Fruit fly (Drosophila melanogaster) whole organism, wandering third instar larva: Measurements from ENCODE around the gene Sbp2.
A peak's percentile ranks its signal among the peaks of the same experiment; 100 is the strongest.

Source experiments
- Abd-B ChIP-seq: fragments of >200 bp; optimal IDR thresholded peaks from 2 replicates; lab custom pipeline; 2017; ENCODE audit warnings: missing biosample characterization, missing genetic modification characterization
- CG32264 ChIP-seq: fragments of 200-800 bp; sonication (Bioruptor generic); optimal IDR thresholded peaks from 2 replicates; lab custom pipeline; 2016; ENCODE audit warnings: missing biosample characterization, missing genetic modification characterization
- CG9705 ChIP-seq: fragments of 200-800 bp; sonication (Bioruptor generic); optimal IDR thresholded peaks from 2 replicates; lab custom pipeline; 2018; ENCODE audit warnings: missing biosample characterization, mild to moderate bottlenecking, missing genetic modification characterization
- CrebA ChIP-seq: fragments of 200-800 bp; sonication (Bioruptor generic); optimal IDR thresholded peaks from 2 replicates; lab custom pipeline; 2016; ENCODE audit warnings: missing biosample characterization, mild to moderate bottlenecking, missing genetic modification characterization, borderline replicate concordance
- Dfd ChIP-seq: fragments of >200 bp; optimal IDR thresholded peaks from 2 replicates; lab custom pipeline; 2017; ENCODE audit warnings: missing biosample characterization, missing genetic modification characterization
- Dif ChIP-seq: fragments of 200-275, 200-300 bp; sonication (Bioruptor generic); optimal IDR thresholded peaks from 2 replicates; lab custom pipeline; 2018; ENCODE audit warnings: missing biosample characterization, missing genetic modification characterization; ENCODE audit not compliant: partially characterized antibody
- GATAd ChIP-seq: sonication (Bioruptor generic); optimal IDR thresholded peaks from 2 replicates; lab custom pipeline; 2016; ENCODE audit warnings: missing biosample characterization, missing genetic modification characterization
- HLH106 ChIP-seq: fragments of 200-800 bp; optimal IDR thresholded peaks from 3 replicates; lab custom pipeline; 2019; ENCODE audit warnings: missing biosample characterization, mild to moderate bottlenecking, missing genetic modification characterization, moderate library complexity
- Hnf4 ChIP-seq: fragments of 200-800 bp; sonication (Bioruptor generic); optimal IDR thresholded peaks from 2 replicates; lab custom pipeline; 2016; ENCODE audit warnings: missing biosample characterization, mild to moderate bottlenecking, missing genetic modification characterization
- Hr78 ChIP-seq: fragments of >200 bp; optimal IDR thresholded peaks from 2 replicates; lab custom pipeline; 2017; ENCODE audit warnings: missing biosample characterization, missing genetic modification characterization
- Hr83 ChIP-seq: fragments of 200-300 bp; sonication (Bioruptor generic); optimal IDR thresholded peaks from 2 replicates; lab custom pipeline; 2016; ENCODE audit warnings: missing biosample characterization, mild to moderate bottlenecking, missing genetic modification characterization, moderate library complexity; ENCODE audit not compliant: poor library complexity, severe bottlenecking
- Jra ChIP-seq: sonication (Bioruptor generic); optimal IDR thresholded peaks from 2 replicates; lab custom pipeline; 2016; ENCODE audit warnings: missing biosample characterization, missing genetic modification characterization
- Mio ChIP-seq: sonication (Bioruptor generic); optimal IDR thresholded peaks from 2 replicates; lab custom pipeline; 2016; ENCODE audit warnings: missing biosample characterization, missing genetic modification characterization
- Myc ChIP-seq: fragments of >200 bp; optimal IDR thresholded peaks from 2 replicates; lab custom pipeline; 2017
- N ChIP-seq: fragments of >200 bp; optimal IDR thresholded peaks from 2 replicates; lab custom pipeline; 2018; ENCODE audit warnings: missing biosample characterization, missing external identifiers, missing genetic modification characterization
- OdsH ChIP-seq: fragments of 200-800 bp; sonication (Bioruptor generic); optimal IDR thresholded peaks from 2 replicates; lab custom pipeline; 2016; ENCODE audit warnings: missing biosample characterization, mild to moderate bottlenecking, missing genetic modification characterization
- Rel ChIP-seq, 2 experiments: fragments of 200-800 bp; sonication (Bioruptor generic) in 1 of 2; optimal IDR thresholded peaks; 2 replicates in 1 of 2; 3 replicates in 1 of 2; lab custom pipeline; 2016 to 2019; ENCODE audit warnings: mild to moderate bottlenecking in 2 of 2, missing biosample characterization in 2 of 2, missing genetic modification characterization in 2 of 2, moderate library complexity in 1 of 2
- Sp1 ChIP-seq: fragments of 200-800 bp; sonication (Bioruptor generic); optimal IDR thresholded peaks from 3 replicates; lab custom pipeline; 2019; ENCODE audit warnings: missing biosample characterization, mild to moderate bottlenecking, missing genetic modification characterization, moderate library complexity
- Vsx2 ChIP-seq: fragments of 200-300, 225-300 bp; sonication (Bioruptor generic); optimal IDR thresholded peaks from 2 replicates; lab custom pipeline; 2018; ENCODE audit warnings: missing biosample characterization, missing genetic modification characterization; ENCODE audit not compliant: partially characterized antibody
- br ChIP-seq: fragments of 200-800 bp; sonication (Bioruptor generic); optimal IDR thresholded peaks from 2 replicates; lab custom pipeline; 2016; ENCODE audit warnings: missing biosample characterization, missing genetic modification characterization
- brk ChIP-seq: fragments of 200-800 bp; sonication (Bioruptor generic); optimal IDR thresholded peaks from 2 replicates; lab custom pipeline; 2016; ENCODE audit warnings: missing biosample characterization, mild to moderate bottlenecking, missing genetic modification characterization
- dl ChIP-seq, 2 experiments: fragments of 175-275, 200-275 bp in 1 of 2; fragments of 200-275 bp in 1 of 2; sonication (Bioruptor generic); optimal IDR thresholded peaks; lab custom pipeline; 2018; ENCODE audit warnings: mild to moderate bottlenecking in 2 of 2, missing biosample characterization in 2 of 2, missing genetic modification characterization in 2 of 2, moderate library complexity in 2 of 2; ENCODE audit not compliant: partially characterized antibody in 2 of 2, insufficient read depth in 1 of 2
- dmrt93B ChIP-seq: fragments of 200-800 bp; sonication (Bioruptor generic); optimal IDR thresholded peaks from 2 replicates; lab custom pipeline; 2018; ENCODE audit warnings: missing biosample characterization, mild to moderate bottlenecking, missing genetic modification characterization
- dsf ChIP-seq: sonication (Bioruptor generic); optimal IDR thresholded peaks from 2 replicates; lab custom pipeline; 2016; ENCODE audit warnings: missing biosample characterization, missing genetic modification characterization, borderline replicate concordance
- ey ChIP-seq: fragments of 200-800 bp; sonication (Bioruptor generic); optimal IDR thresholded peaks from 2 replicates; lab custom pipeline; 2016; ENCODE audit warnings: missing biosample characterization, missing genetic modification characterization
- foxo ChIP-seq, 2 experiments: fragments of 200-800 bp; sonication (Bioruptor generic); optimal IDR thresholded peaks; 2 replicates in 1 of 2; 3 replicates in 1 of 2; lab custom pipeline; 2016 to 2017; ENCODE audit warnings: missing biosample characterization in 2 of 2, missing genetic modification characterization in 2 of 2
- fru ChIP-seq: fragments of 200-800 bp; sonication (Bioruptor generic); optimal IDR thresholded peaks from 3 replicates; lab custom pipeline; 2016; ENCODE audit warnings: missing biosample characterization, mild to moderate bottlenecking, missing genetic modification characterization
- h ChIP-seq: fragments of 200-800 bp; sonication (Bioruptor generic); optimal IDR thresholded peaks from 3 replicates; lab custom pipeline; 2016; ENCODE audit warnings: missing biosample characterization, mild to moderate bottlenecking, missing genetic modification characterization
- jim ChIP-seq: fragments of 175-275, 200-325 bp; sonication (Bioruptor generic); optimal IDR thresholded peaks from 2 replicates; lab custom pipeline; 2016; ENCODE audit warnings: missing biosample characterization, mild to moderate bottlenecking, missing genetic modification characterization
- lola ChIP-seq: fragments of >200 bp; optimal IDR thresholded peaks from 2 replicates; lab custom pipeline; 2017; ENCODE audit warnings: missing biosample characterization, missing genetic modification characterization
- pan ChIP-seq: fragments of >200 bp; optimal IDR thresholded peaks from 2 replicates; lab custom pipeline; 2017
- psq ChIP-seq: fragments of 200-800 bp; sonication (Bioruptor generic); optimal IDR thresholded peaks from 3 replicates; lab custom pipeline; 2017; ENCODE audit warnings: missing biosample characterization, mild to moderate bottlenecking, missing genetic modification characterization, moderate library complexity
- rgr ChIP-seq: fragments of 200-800 bp; sonication (Bioruptor generic); optimal IDR thresholded peaks from 3 replicates; lab custom pipeline; 2016; ENCODE audit warnings: missing biosample characterization, mild to moderate bottlenecking, missing genetic modification characterization
- sage ChIP-seq: fragments of 200-800 bp; sonication (Bioruptor generic); optimal IDR thresholded peaks from 2 replicates; lab custom pipeline; 2016; ENCODE audit warnings: missing biosample characterization, mild to moderate bottlenecking, missing genetic modification characterization
- sv ChIP-seq: fragments of 200-800 bp; sonication (Bioruptor generic); optimal IDR thresholded peaks from 3 replicates; lab custom pipeline; 2016; ENCODE audit warnings: missing biosample characterization, missing genetic modification characterization
- tai ChIP-seq: sonication (Bioruptor generic); optimal IDR thresholded peaks from 2 replicates; lab custom pipeline; 2016; ENCODE audit warnings: missing biosample characterization, missing genetic modification characterization
- usp ChIP-seq: fragments of >200 bp; optimal IDR thresholded peaks from 2 replicates; lab custom pipeline; 2017; ENCODE audit warnings: missing biosample characterization, missing genetic modification characterization
- woc ChIP-seq: sonication (Bioruptor generic); optimal IDR thresholded peaks from 2 replicates; lab custom pipeline; 2016; ENCODE audit warnings: missing biosample characterization, mild to moderate bottlenecking, missing genetic modification characterization

Sbp2 gene

DNA sequence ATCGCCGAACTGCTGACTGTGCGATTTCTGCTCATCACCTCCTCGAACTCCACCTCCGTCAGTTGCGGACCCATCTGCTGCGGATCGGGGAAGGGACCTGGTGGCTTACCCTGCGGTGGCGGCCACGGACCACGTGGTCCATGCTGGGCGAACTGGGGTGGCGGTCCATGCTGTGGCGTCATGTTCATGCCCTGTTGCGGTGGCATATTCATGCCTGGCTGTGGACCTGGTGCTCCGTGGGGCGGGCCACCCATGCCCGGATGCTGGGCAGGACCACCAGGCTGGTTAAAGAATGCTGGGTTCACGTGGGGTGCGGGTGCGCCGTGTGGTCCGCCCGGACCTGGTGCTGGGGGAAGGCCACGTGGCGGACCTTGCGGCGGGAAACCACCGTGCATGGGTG lies 8.3 kb downstream of the Sbp2 start:
- TF ChIP-seq Abd-B (GFP tag; lab: Kevin White, UChicago) (no peak), jim (GFP tag; lab: Kevin White, UChicago) (no peak), usp (GFP tag; lab: Kevin White, UChicago) (no peak), tai (GFP tag; lab: Kevin White, UChicago) (no peak)

DNA sequence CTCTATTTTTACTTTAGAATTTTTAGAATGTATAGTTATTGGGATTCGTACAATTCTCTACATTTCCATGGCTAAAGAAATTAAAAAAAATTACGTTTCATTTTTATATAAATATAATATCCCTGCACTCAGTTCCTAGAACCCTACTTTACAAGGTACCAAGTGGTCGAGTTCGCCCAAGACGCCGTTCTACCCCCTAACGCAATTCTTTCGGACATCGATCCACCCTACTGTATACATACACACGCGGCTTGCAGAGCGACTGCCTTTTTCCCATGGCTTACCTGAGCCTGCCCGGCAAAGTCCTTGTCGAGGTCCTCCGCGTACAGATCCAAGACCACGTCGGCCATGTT lies 10.8 kb downstream of the Sbp2 start:
- peak; percentile 14 for TF ChIP-seq woc
- no peak for TF ChIP-seq tai (GFP tag; lab: Kevin White, UChicago)
- TF ChIP-seq CG9705 (GFP tag; lab: Kevin White, UChicago) = no peak
- no peak for TF ChIP-seq Hnf4 (GFP tag; lab: Kevin White, UChicago)
- peak; percentile 0 for TF ChIP-seq OdsH (GFP tag; lab: Kevin White, UChicago)
- peak in 1 of 2 experiments; percentile 0 for TF ChIP-seq foxo (GFP tag; optimal IDR thresholded peaks at IDR 0.05; lab: Kevin White, UChicago)
- no peak for TF ChIP-seq Abd-B (GFP tag; lab: Kevin White, UChicago)
- TF ChIP-seq psq (GFP tag; lab: Kevin White, UChicago) = peak; percentile 14
- TF ChIP-seq ey = peak; percentile 1
- TF ChIP-seq rgr (GFP tag; lab: Kevin White, UChicago) = peak; percentile 24
- no peak for TF ChIP-seq h (GFP tag; lab: Kevin White, UChicago)
- TF ChIP-seq sv (GFP tag; lab: Kevin White, UChicago) = no peak

DNA sequence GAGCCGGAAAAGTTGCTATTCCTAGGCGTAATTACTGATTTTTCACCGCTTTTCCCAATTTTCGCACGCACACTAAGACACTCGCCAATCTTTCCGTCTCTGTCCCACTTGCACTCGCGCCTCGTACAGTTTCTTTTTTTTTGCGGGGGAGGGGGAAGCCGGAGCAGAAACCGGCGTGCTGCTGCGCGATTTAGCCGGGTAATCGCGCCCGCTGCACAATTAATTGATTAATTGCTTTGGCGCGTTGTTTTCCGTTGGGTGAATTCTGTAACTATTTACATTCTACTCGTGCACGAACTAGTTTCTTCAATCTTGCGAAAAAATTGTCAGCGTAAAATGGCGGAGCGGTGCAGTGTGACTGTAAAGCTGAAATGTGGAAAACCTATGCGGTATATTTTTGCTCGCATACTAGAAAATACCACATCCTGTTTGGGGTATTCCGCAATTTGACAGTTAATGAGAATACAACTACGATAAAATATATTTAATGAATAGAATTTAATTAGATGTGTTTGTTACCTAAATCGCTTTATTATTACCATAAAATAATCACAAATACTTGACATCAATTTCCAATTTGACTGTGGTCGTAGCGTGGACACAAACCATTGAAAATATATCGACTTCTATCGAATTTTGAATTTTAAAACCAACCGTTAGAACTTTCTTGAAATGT lies 11.3 kb downstream of the Sbp2 start, which contains the start of gene Cpsf6:
TSS of gene Cpsf6 (minus strand) at position 362 of the 676 bp plus-strand sequence.
- TF ChIP-seq Hr83 (GFP tag; lab: Kevin White, UChicago) = no peak
- TF ChIP-seq HLH106 (tag; lab: Kevin White, UChicago) = peak; percentile 62
- TF ChIP-seq rgr (GFP tag; lab: Kevin White, UChicago) = peak; percentile 10
- no peak for TF ChIP-seq Dfd (GFP tag; lab: Kevin White, UChicago)
- TF ChIP-seq usp (GFP tag; lab: Kevin White, UChicago) = no peak
- no peak for TF ChIP-seq fru
- TF ChIP-seq Hnf4 (GFP tag; lab: Kevin White, UChicago) = peak; percentile 46
- TF ChIP-seq sv (GFP tag; lab: Kevin White, UChicago) = peak; percentile 50
- peak; percentile 14 for TF ChIP-seq N (GFP tag; lab: Kevin White, UChicago)
- TF ChIP-seq h (GFP tag; lab: Kevin White, UChicago) = peak; percentile 40
- TF ChIP-seq Hr78 (GFP tag; lab: Kevin White, UChicago) = no peak
- TF ChIP-seq OdsH (GFP tag; lab: Kevin White, UChicago) = no peak
- no peak for TF ChIP-seq Abd-B (GFP tag; lab: Kevin White, UChicago)
- no peak for TF ChIP-seq dsf (GFP tag; lab: Kevin White, UChicago)
- TF ChIP-seq pan (lab: Kevin White, UChicago) = no peak
- no peak for TF ChIP-seq Mio
- TF ChIP-seq ey = peak; percentile 18
- TF ChIP-seq dl (GFP tag; optimal IDR thresholded peaks at IDR 0.05; lab: Kevin White, UChicago; ENCODE audit: insufficient read depth in 1 of 2, partially characterized antibody in 2 of 2) = no peak
- TF ChIP-seq Vsx2 (GFP tag; lab: Kevin White, UChicago) = no peak
- TF ChIP-seq Jra (GFP tag; lab: Kevin White, UChicago) = peak; percentile 28
- TF ChIP-seq CG9705 (GFP tag; lab: Kevin White, UChicago) = peak; percentile 30
- no peak for TF ChIP-seq psq (GFP tag; lab: Kevin White, UChicago)
- TF ChIP-seq brk = peak; percentile 68
- no peak for TF ChIP-seq woc
- no peak for TF ChIP-seq CG32264 (GFP tag; lab: Kevin White, UChicago)
- TF ChIP-seq dmrt93B (GFP tag; lab: Kevin White, UChicago) = no peak
- peak in 1 of 2 experiments; percentile 24 for TF ChIP-seq foxo (GFP tag; optimal IDR thresholded peaks at IDR 0.05; lab: Kevin White, UChicago)
- no peak for TF ChIP-seq GATAd
- TF ChIP-seq lola (GFP tag; lab: Kevin White, UChicago) = no peak
- peak; percentile 21 for TF ChIP-seq br
- no peak for TF ChIP-seq CrebA
- TF ChIP-seq tai (GFP tag; lab: Kevin White, UChicago) = no peak
- TF ChIP-seq Sp1 (GFP tag; lab: Kevin White, UChicago) = peak; percentile 9
- no peak for TF ChIP-seq Myc (lab: Kevin White, UChicago)
- no peak for TF ChIP-seq sage (GFP tag; lab: Kevin White, UChicago)
- no peak for TF ChIP-seq Dif
- no peak for TF ChIP-seq Rel (GFP tag; optimal IDR thresholded peaks at IDR 0.05; lab: Kevin White, UChicago)
- TF ChIP-seq Rel (tag; optimal IDR thresholded peaks at IDR 0.05; lab: Kevin White, UChicago) = no peak
- TF ChIP-seq jim (GFP tag; lab: Kevin White, UChicago) = peak; percentile 86
